Worm (Caenorhabditis elegans) whole organism, L1 larva: Measurements from ENCODE around the gene T06C12.9.
"Not testable (repeated sequence)": the region's sequence is repeated elsewhere in the genome, so short reads cannot be mapped to it uniquely, and the experiment has no call there.

ENCODE experiments used
- aly-2 ChIP-seq: fragments of 150-350 bp; optimal IDR thresholded peaks from 2 replicates; lab custom pipeline; 2014; ENCODE audit warnings: missing biosample characterization, missing genetic modification characterization
- blmp-1 ChIP-seq: fragments of 150-350 bp; optimal IDR thresholded peaks from 2 replicates; lab custom pipeline; 2014; ENCODE audit warnings: missing biosample characterization, missing genetic modification characterization
- lin-15B ChIP-seq: fragments of 150-350 bp; sonication (generic microtip); optimal IDR thresholded peaks from 3 replicates; lab custom pipeline; 2014; ENCODE audit warnings: missing biosample characterization, missing genetic modification characterization
- lsy-2 ChIP-seq, 2 experiments: fragments of 150-350 bp; optimal IDR thresholded peaks; 2 replicates each; lab custom pipeline; 2014; ENCODE audit warnings: missing biosample characterization in 2 of 2, missing genetic modification characterization in 2 of 2
- nhr-12 ChIP-seq: sonication (generic microtip); optimal IDR thresholded peaks from 2 replicates; lab custom pipeline; 2017; ENCODE audit warnings: missing biosample characterization, missing genetic modification characterization
- nhr-76 ChIP-seq: sonication (generic microtip); optimal IDR thresholded peaks from 2 replicates; lab custom pipeline; 2017; ENCODE audit warnings: missing biosample characterization, missing genetic modification characterization
- pqm-1 ChIP-seq: sonication (generic microtip); optimal IDR thresholded peaks from 3 replicates; lab custom pipeline; 2017; ENCODE audit warnings: missing biosample characterization, missing genetic modification characterization
- rnt-1 ChIP-seq: sonication (generic microtip); optimal IDR thresholded peaks from 2 replicates; lab custom pipeline; 2016; ENCODE audit warnings: mild to moderate bottlenecking, missing genetic modification characterization, moderate library complexity, missing compliant biosample characterization
- snpc-4 ChIP-seq: fragments of 150-350 bp; optimal IDR thresholded peaks from 2 replicates; lab custom pipeline; 2014; ENCODE audit warnings: missing biosample characterization, missing genetic modification characterization
- sox-4 ChIP-seq: sonication (generic microtip); optimal IDR thresholded peaks from 2 replicates; lab custom pipeline; 2016; ENCODE audit warnings: missing genetic modification characterization, missing compliant biosample characterization
- tbx-2 ChIP-seq: sonication (generic microtip); optimal IDR thresholded peaks from 2 replicates; lab custom pipeline; 2016; ENCODE audit warnings: missing genetic modification characterization, missing compliant biosample characterization
- unc-130 ChIP-seq: fragments of 150-350 bp; optimal IDR thresholded peaks from 2 replicates; lab custom pipeline; 2017; ENCODE audit warnings: missing biosample characterization, missing genetic modification characterization, inconsistent platforms
- ztf-4 ChIP-seq: fragments of 150-350 bp; optimal IDR thresholded peaks from 2 replicates; lab custom pipeline; 2014; ENCODE audit warnings: missing biosample characterization, missing genetic modification characterization

ce11 chrV:15929882-15930281, 44.0 kb upstream of the T06C12.9 start, which contains the start of gene srbc-77:
- not testable (repeated sequence) for TF ChIP-seq lin-15B; nhr-12; nhr-76; rnt-1; tbx-2 (tag; lab: Kevin White, UChicago); sox-4 (tag; lab: Kevin White, UChicago); blmp-1 (tag; lab: Kevin White, UChicago); pqm-1; snpc-4 (tag; lab: Kevin White, UChicago); unc-130 (tag; lab: Kevin White, UChicago); ztf-4; lsy-2 (tag; optimal IDR thresholded peaks at IDR 0.05; lab: Kevin White, UChicago); aly-2 (tag; lab: Kevin White, UChicago)
